Fruit fly (Drosophila melanogaster) whole organism, pupa: ENCODE results near the gene CG7912.

Source experiments
- CG10348 ChIP-seq: fragments of 200-800 bp; sonication (Bioruptor generic); IDR thresholded peaks from 2 replicates; pipeline ENCODE4 v1.3.6; 2022; ENCODE audit warnings: missing biosample characterization, missing genetic modification characterization
- Snoo ChIP-seq: fragments of 200-800 bp; sonication (Bioruptor generic); optimal IDR thresholded peaks from 3 replicates; lab custom pipeline; 2017; ENCODE audit warnings: missing biosample characterization, mild to moderate bottlenecking, missing genetic modification characterization, inconsistent platforms
- rn ChIP-seq: fragments of 200-800 bp; sonication (Bioruptor generic); IDR thresholded peaks from 2 replicates; pipeline ENCODE4 v1.3.6; 2022; ENCODE audit warnings: missing biosample characterization, missing genetic modification characterization

- TF ChIP-seq rn (GFP tag; lab: Robert Waterston, UW) (no peak), Snoo (tag; lab: Kevin White, UChicago) (no peak), CG10348 (GFP tag; lab: Robert Waterston, UW) (no peak)
Measured at dm6 chr3R:29981479-29981878, 27.5 kb downstream of the CG7912 start.
